Fruit fly (Drosophila melanogaster) whole organism, wandering third instar larva: Measurements from ENCODE around the gene CG14537.

ENCODE experiments used
- Abd-B ChIP-seq: fragments of >200 bp; optimal IDR thresholded peaks from 2 replicates; lab custom pipeline; 2017; ENCODE audit warnings: missing biosample characterization, missing genetic modification characterization
- CG32264 ChIP-seq: fragments of 200-800 bp; sonication (Bioruptor generic); optimal IDR thresholded peaks from 2 replicates; lab custom pipeline; 2016; ENCODE audit warnings: missing biosample characterization, missing genetic modification characterization
- CrebA ChIP-seq: fragments of 200-800 bp; sonication (Bioruptor generic); optimal IDR thresholded peaks from 2 replicates; lab custom pipeline; 2016; ENCODE audit warnings: missing biosample characterization, mild to moderate bottlenecking, missing genetic modification characterization, borderline replicate concordance
- Dfd ChIP-seq: fragments of >200 bp; optimal IDR thresholded peaks from 2 replicates; lab custom pipeline; 2017; ENCODE audit warnings: missing biosample characterization, missing genetic modification characterization
- Hr78 ChIP-seq: fragments of >200 bp; optimal IDR thresholded peaks from 2 replicates; lab custom pipeline; 2017; ENCODE audit warnings: missing biosample characterization, missing genetic modification characterization
- N ChIP-seq: fragments of >200 bp; optimal IDR thresholded peaks from 2 replicates; lab custom pipeline; 2018; ENCODE audit warnings: missing biosample characterization, missing external identifiers, missing genetic modification characterization
- dl ChIP-seq, 2 experiments: fragments of 175-275, 200-275 bp in 1 of 2; fragments of 200-275 bp in 1 of 2; sonication (Bioruptor generic); optimal IDR thresholded peaks; lab custom pipeline; 2018; ENCODE audit warnings: mild to moderate bottlenecking in 2 of 2, missing biosample characterization in 2 of 2, missing genetic modification characterization in 2 of 2, moderate library complexity in 2 of 2; ENCODE audit not compliant: partially characterized antibody in 2 of 2, insufficient read depth in 1 of 2
- dmrt93B ChIP-seq: fragments of 200-800 bp; sonication (Bioruptor generic); optimal IDR thresholded peaks from 2 replicates; lab custom pipeline; 2018; ENCODE audit warnings: missing biosample characterization, mild to moderate bottlenecking, missing genetic modification characterization
- dsf ChIP-seq: sonication (Bioruptor generic); optimal IDR thresholded peaks from 2 replicates; lab custom pipeline; 2016; ENCODE audit warnings: missing biosample characterization, missing genetic modification characterization, borderline replicate concordance
- fru ChIP-seq: fragments of 200-800 bp; sonication (Bioruptor generic); optimal IDR thresholded peaks from 3 replicates; lab custom pipeline; 2016; ENCODE audit warnings: missing biosample characterization, mild to moderate bottlenecking, missing genetic modification characterization
- jim ChIP-seq: fragments of 175-275, 200-325 bp; sonication (Bioruptor generic); optimal IDR thresholded peaks from 2 replicates; lab custom pipeline; 2016; ENCODE audit warnings: missing biosample characterization, mild to moderate bottlenecking, missing genetic modification characterization
- sage ChIP-seq: fragments of 200-800 bp; sonication (Bioruptor generic); optimal IDR thresholded peaks from 2 replicates; lab custom pipeline; 2016; ENCODE audit warnings: missing biosample characterization, mild to moderate bottlenecking, missing genetic modification characterization
- usp ChIP-seq: fragments of >200 bp; optimal IDR thresholded peaks from 2 replicates; lab custom pipeline; 2017; ENCODE audit warnings: missing biosample characterization, missing genetic modification characterization
- woc ChIP-seq: sonication (Bioruptor generic); optimal IDR thresholded peaks from 2 replicates; lab custom pipeline; 2016; ENCODE audit warnings: missing biosample characterization, mild to moderate bottlenecking, missing genetic modification characterization

DNA sequence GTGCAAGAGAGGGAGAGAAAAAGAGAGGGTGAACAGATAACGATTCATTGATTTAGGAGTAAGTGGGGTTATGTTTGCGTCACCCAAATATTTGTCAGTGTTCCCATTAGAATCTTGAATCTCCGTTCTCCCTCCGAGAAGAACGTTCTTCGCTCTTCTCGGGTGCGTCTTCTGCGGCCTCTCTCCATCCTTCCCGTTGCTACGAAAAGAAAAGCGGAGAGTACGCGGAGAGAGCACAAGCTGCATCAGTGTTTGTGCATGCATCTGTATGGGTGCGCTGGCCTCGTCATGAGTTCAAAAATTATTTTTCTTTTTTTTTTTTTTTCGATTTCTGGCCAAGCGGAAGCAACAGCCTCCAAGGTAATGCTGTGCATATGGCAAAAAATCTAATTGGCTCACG lies 11.4 kb upstream of the CG14537 start:
- TF ChIP-seq usp (GFP tag; lab: Kevin White, UChicago) (no peak), Abd-B (GFP tag; lab: Kevin White, UChicago) (no peak), jim (GFP tag; lab: Kevin White, UChicago) (no peak), woc (GFP tag; lab: Kevin White, UChicago) (no peak), CG32264 (GFP tag; lab: Kevin White, UChicago) (no peak), fru (no peak), dmrt93B (GFP tag; lab: Kevin White, UChicago) (no peak), dl (GFP tag; optimal IDR thresholded peaks at IDR 0.05; lab: Kevin White, UChicago; ENCODE audit: insufficient read depth in 1 of 2, partially characterized antibody in 2 of 2) (peak; percentile 54 to 55), Dfd (no peak), Hr78 (GFP tag; lab: Kevin White, UChicago) (no peak), CrebA (GFP tag; lab: Kevin White, UChicago) (no peak), sage (GFP tag; lab: Kevin White, UChicago) (no peak), dsf (GFP tag; lab: Kevin White, UChicago) (no peak), N (GFP tag; lab: Kevin White, UChicago) (peak; percentile 62)
